Fruit fly (Drosophila melanogaster) whole organism, embryonic: ENCODE measurements around the gene Nulp1.

Source experiments
- Abd-B ChIP-seq: fragments of 200-800 bp; sonication (Bioruptor generic); optimal IDR thresholded peaks from 2 replicates; lab custom pipeline; 2018; ENCODE audit warnings: missing biosample characterization, mild to moderate bottlenecking, missing genetic modification characterization, moderate library complexity
- Asciz ChIP-seq: fragments of 200-800 bp; sonication (Bioruptor generic); optimal IDR thresholded peaks from 2 replicates; lab custom pipeline; 2017; ENCODE audit warnings: missing biosample characterization, mild to moderate bottlenecking, missing genetic modification characterization, missing genetic modification reagents
- B-H1 ChIP-seq: fragments of 200-800 bp; sonication (Bioruptor generic); IDR thresholded peaks from 3 replicates; pipeline ENCODE4 v1.3.6; 2022; ENCODE audit warnings: missing biosample characterization, missing genetic modification characterization
- BtbVII ChIP-seq: fragments of 200-800 bp; sonication (Bioruptor generic); optimal IDR thresholded peaks from 3 replicates; lab custom pipeline; 2017; ENCODE audit warnings: missing biosample characterization, mild to moderate bottlenecking, missing genetic modification characterization
- C15 ChIP-seq: fragments of 200-800 bp; sonication (Bioruptor generic); IDR thresholded peaks from 3 replicates; pipeline ENCODE4 v1.3.6; 2022; ENCODE audit warnings: missing biosample characterization, missing genetic modification characterization
- CG10209 ChIP-seq: fragments of 200-800 bp; sonication (Bioruptor generic); optimal IDR thresholded peaks from 3 replicates; lab custom pipeline; 2017; ENCODE audit warnings: missing biosample characterization, mild to moderate bottlenecking, missing genetic modification characterization, missing genetic modification reagents
- CG10654 ChIP-seq: fragments of 200-800 bp; sonication (Bioruptor generic); optimal IDR thresholded peaks from 2 replicates; lab custom pipeline; 2016; ENCODE audit warnings: missing biosample characterization, missing genetic modification characterization
- CG13624 ChIP-seq: fragments of 200-800 bp; sonication (Bioruptor generic); optimal IDR thresholded peaks from 2 replicates; lab custom pipeline; 2016; ENCODE audit warnings: missing biosample characterization, missing genetic modification characterization
- CG14710 ChIP-seq: fragments of 200-800 bp; sonication (Bioruptor generic); optimal IDR thresholded peaks from 3 replicates; lab custom pipeline; 2019; ENCODE audit warnings: missing biosample characterization, mild to moderate bottlenecking, missing genetic modification characterization, moderate library complexity
- CG16863 ChIP-seq: fragments of 200-800 bp; sonication (Bioruptor generic); optimal IDR thresholded peaks from 3 replicates; lab custom pipeline; 2016; ENCODE audit warnings: missing biosample characterization, missing genetic modification characterization
- CG17361 ChIP-seq: fragments of 200-800 bp; sonication (Bioruptor generic); IDR thresholded peaks from 3 replicates; pipeline ENCODE4 v1.3.6; 2022; ENCODE audit warnings: missing biosample characterization, missing genetic modification characterization
- CG17802 ChIP-seq: fragments of 200-800 bp; sonication (Bioruptor generic); optimal IDR thresholded peaks from 2 replicates; lab custom pipeline; 2018; ENCODE audit warnings: missing biosample characterization, mild to moderate bottlenecking, missing genetic modification characterization, moderate library complexity
- CG18262 ChIP-seq: fragments of 200-800 bp; optimal IDR thresholded peaks from 3 replicates; lab custom pipeline; 2019; ENCODE audit warnings: missing biosample characterization, mild to moderate bottlenecking, missing genetic modification characterization, moderate library complexity
- CG18764 ChIP-seq: fragments of 200-800 bp; sonication (Bioruptor generic); optimal IDR thresholded peaks from 3 replicates; lab custom pipeline; 2016; ENCODE audit warnings: missing biosample characterization, missing genetic modification characterization
- CG2116 ChIP-seq: fragments of 200-800 bp; sonication (Bioruptor generic); optimal IDR thresholded peaks from 3 replicates; lab custom pipeline; 2018; ENCODE audit warnings: missing biosample characterization, mild to moderate bottlenecking, missing genetic modification characterization
- CG3065 ChIP-seq: fragments of 200-800 bp; sonication (Bioruptor generic); optimal IDR thresholded peaks from 2 replicates; lab custom pipeline; 2016; ENCODE audit warnings: missing biosample characterization, missing genetic modification characterization
- CG31224 ChIP-seq: fragments of 200-800 bp; sonication (Bioruptor generic); IDR thresholded peaks from 2 replicates; pipeline ENCODE4 v1.3.6; 2022; ENCODE audit warnings: missing biosample characterization, missing genetic modification characterization
- CG32532 ChIP-seq: fragments of 200-800 bp; sonication (Bioruptor generic); IDR thresholded peaks from 2 replicates; pipeline ENCODE4 v1.3.6; 2022; ENCODE audit warnings: missing biosample characterization, missing genetic modification characterization
- CG4404 ChIP-seq: fragments of 200-800 bp; sonication (Bioruptor generic); IDR thresholded peaks from 2 replicates; pipeline ENCODE4 v1.3.6; 2022; ENCODE audit warnings: missing biosample characterization, missing genetic modification characterization
- CG5953 ChIP-seq: fragments of 200-800 bp; sonication (Bioruptor generic); IDR thresholded peaks from 2 replicates; pipeline ENCODE4 v1.3.6; 2022; ENCODE audit warnings: missing biosample characterization, missing genetic modification characterization
- CG6175 ChIP-seq: fragments of 200-800 bp; sonication (Bioruptor generic); IDR thresholded peaks from 3 replicates; pipeline ENCODE4 v1.3.6; 2022; ENCODE audit warnings: missing biosample characterization, missing genetic modification characterization
- CG7357 ChIP-seq: fragments of 200-800 bp; sonication (Bioruptor generic); IDR thresholded peaks from 3 replicates; pipeline ENCODE4 v1.3.6; 2022; ENCODE audit warnings: missing biosample characterization, missing genetic modification characterization
- CG7839 ChIP-seq: fragments of 200-800 bp; sonication (Bioruptor generic); optimal IDR thresholded peaks from 3 replicates; lab custom pipeline; 2018; ENCODE audit warnings: missing biosample characterization, mild to moderate bottlenecking, missing genetic modification characterization, moderate library complexity
- CG8089 ChIP-seq: fragments of 200-800 bp; sonication (Bioruptor generic); optimal IDR thresholded peaks from 3 replicates; lab custom pipeline; 2016; ENCODE audit warnings: missing biosample characterization, missing genetic modification characterization
- CG8388 ChIP-seq: fragments of 200-800 bp; sonication (Bioruptor generic); optimal IDR thresholded peaks from 2 replicates; lab custom pipeline; 2019; ENCODE audit warnings: missing biosample characterization, mild to moderate bottlenecking, missing genetic modification characterization, moderate library complexity
- CG9727 ChIP-seq: fragments of 200-800 bp; sonication (Bioruptor generic); optimal IDR thresholded peaks from 3 replicates; lab custom pipeline; 2017; ENCODE audit warnings: missing biosample characterization, mild to moderate bottlenecking, missing genetic modification characterization
- Eip74EF ChIP-seq, 2 experiments: fragments of 200-800 bp in 1 of 2; fragments of >200 bp in 1 of 2; sonication (Bioruptor generic) in 1 of 2; optimal IDR thresholded peaks; 2 replicates each; lab custom pipeline; 2017 to 2019; ENCODE audit warnings: missing biosample characterization in 2 of 2, missing genetic modification characterization in 2 of 2, mild to moderate bottlenecking in 1 of 2, moderate library complexity in 1 of 2
- Hr3 ChIP-seq: fragments of 200-800 bp; sonication (Bioruptor generic); optimal IDR thresholded peaks from 3 replicates; lab custom pipeline; 2016; ENCODE audit warnings: missing biosample characterization, missing genetic modification characterization
- MBD-R2 ChIP-seq: fragments of 200-800 bp; sonication (Bioruptor generic); IDR thresholded peaks from 2 replicates; pipeline ENCODE4 v1.3.6; 2022; ENCODE audit warnings: missing biosample characterization, missing genetic modification characterization
- MESR4 ChIP-seq: fragments of 200-800 bp; sonication (Bioruptor generic); optimal IDR thresholded peaks from 2 replicates; lab custom pipeline; 2018; ENCODE audit warnings: missing biosample characterization, mild to moderate bottlenecking, missing genetic modification characterization, moderate library complexity
- Max ChIP-seq: fragments of 200-800 bp; sonication (Bioruptor generic); optimal IDR thresholded peaks from 2 replicates; lab custom pipeline; 2016; ENCODE audit warnings: missing biosample characterization, mild to moderate bottlenecking, missing genetic modification characterization
- Med ChIP-seq: fragments of 200-800 bp; sonication (Bioruptor generic); peaks from one replicate; lab custom pipeline; 2016; ENCODE audit warnings: missing biosample characterization, missing genetic modification characterization, mild to moderate bottlenecking, inconsistent platforms, moderate library complexity
- Nf-YB ChIP-seq: fragments of 200-800 bp; sonication (Bioruptor generic); optimal IDR thresholded peaks from 3 replicates; lab custom pipeline; 2019; ENCODE audit warnings: missing biosample characterization, mild to moderate bottlenecking, missing genetic modification characterization, moderate library complexity
- Rx ChIP-seq: fragments of 200-800 bp; sonication (Bioruptor generic); IDR thresholded peaks from 2 replicates; pipeline ENCODE4 v1.3.6; 2022; ENCODE audit warnings: missing biosample characterization, missing genetic modification characterization
- Scr ChIP-seq: fragments of 200-800 bp; sonication (Bioruptor generic); IDR thresholded peaks from 2 replicates; pipeline ENCODE4 v1.3.6; 2022; ENCODE audit warnings: missing biosample characterization, missing genetic modification characterization; ENCODE audit not compliant: partially characterized antibody
- Spps ChIP-seq: fragments of 200-800 bp; sonication (Bioruptor generic); optimal IDR thresholded peaks from 2 replicates; lab custom pipeline; 2018; ENCODE audit warnings: missing biosample characterization, mild to moderate bottlenecking, missing genetic modification characterization
- Vsx1 ChIP-seq: fragments of 200-800 bp; sonication (Bioruptor generic); optimal IDR thresholded peaks from 2 replicates; lab custom pipeline; 2017; ENCODE audit warnings: missing biosample characterization, mild to moderate bottlenecking, missing genetic modification characterization, missing genetic modification reagents
- Xbp1 ChIP-seq: fragments of 200-800 bp; sonication (Bioruptor generic); optimal IDR thresholded peaks from 3 replicates; lab custom pipeline; 2016; ENCODE audit warnings: missing biosample characterization, mild to moderate bottlenecking, missing genetic modification characterization
- Xrp1 ChIP-seq: fragments of 200-800 bp; sonication (Bioruptor generic); IDR thresholded peaks from 2 replicates; pipeline ENCODE4 v1.3.6; 2022; ENCODE audit warnings: missing biosample characterization, missing genetic modification characterization
- ara ChIP-seq: fragments of 200-800 bp; sonication (Bioruptor generic); IDR thresholded peaks from 2 replicates; pipeline ENCODE4 v1.3.6; 2022; ENCODE audit warnings: missing biosample characterization, missing genetic modification characterization
- cg ChIP-seq: fragments of 200-800 bp; sonication (Bioruptor generic); optimal IDR thresholded peaks from 3 replicates; lab custom pipeline; 2019; ENCODE audit warnings: missing biosample characterization, mild to moderate bottlenecking, missing genetic modification characterization, moderate library complexity
- emc ChIP-seq: fragments of 200-800 bp; sonication (Bioruptor generic); optimal IDR thresholded peaks from 2 replicates; lab custom pipeline; 2016; ENCODE audit warnings: missing biosample characterization, missing genetic modification characterization
- eve ChIP-seq, 2 experiments: fragments of >200 bp; optimal IDR thresholded peaks; 2 replicates each; lab custom pipeline; 2017; ENCODE audit warnings: missing biosample characterization in 2 of 2, missing genetic modification characterization in 2 of 2
- fd96Cb ChIP-seq: fragments of 200-800 bp; sonication (Bioruptor generic); optimal IDR thresholded peaks from 2 replicates; lab custom pipeline; 2018; ENCODE audit warnings: missing biosample characterization, mild to moderate bottlenecking, missing genetic modification characterization, moderate library complexity
- jigr1 ChIP-seq: fragments of 200-800 bp; sonication (Bioruptor generic); IDR thresholded peaks from 3 replicates; pipeline ENCODE4 v1.3.6; 2022; ENCODE audit warnings: missing biosample characterization, missing genetic modification characterization
- row ChIP-seq: fragments of 200-800 bp; sonication (Bioruptor generic); IDR thresholded peaks from 3 replicates; pipeline ENCODE4 v1.3.6; 2022; ENCODE audit warnings: missing biosample characterization, missing genetic modification characterization
- sens-2 ChIP-seq: fragments of 200-800 bp; sonication (Bioruptor generic); IDR thresholded peaks from 2 replicates; pipeline ENCODE4 v1.3.6; 2022; ENCODE audit warnings: missing biosample characterization, missing genetic modification characterization
- sob ChIP-seq: fragments of 200-800 bp; sonication (Bioruptor generic); IDR thresholded peaks from 2 replicates; pipeline ENCODE4 v1.3.6; 2022; ENCODE audit warnings: missing biosample characterization, missing genetic modification characterization
- usp ChIP-seq: fragments of >200 bp; optimal IDR thresholded peaks from 2 replicates; lab custom pipeline; 2017; ENCODE audit warnings: missing biosample characterization, missing genetic modification characterization
- z ChIP-seq: fragments of 200-800 bp; sonication (Bioruptor generic); IDR thresholded peaks from 3 replicates; pipeline ENCODE4 v1.3.6; 2022; ENCODE audit warnings: missing biosample characterization, missing genetic modification characterization

Nulp1 gene

dm6 chr3L:8072720-8073119 lies 37.4 kb upstream of the Nulp1 start (continued):
- peak; percentile 74 for TF ChIP-seq Xrp1 (GFP tag; lab: Robert Waterston, UW)
- TF ChIP-seq Nf-YB (GFP tag; lab: Kevin White, UChicago), result no peak
- TF ChIP-seq CG10654 (GFP tag; lab: Kevin White, UChicago), result peak; percentile 60
- TF ChIP-seq Med (GFP tag; lab: Kevin White, UChicago), result peak; percentile 95
- TF ChIP-seq Asciz (GFP tag; lab: Kevin White, UChicago), result peak; percentile 77
- peak; percentile 43 for TF ChIP-seq Max (GFP tag; lab: Kevin White, UChicago)
- peak in 1 of 2 experiments; percentile 69 for TF ChIP-seq Eip74EF (GFP tag; optimal IDR thresholded peaks at IDR 0.05; lab: Kevin White, UChicago)
- peak; percentile 81 for TF ChIP-seq CG17361 (GFP tag; lab: Robert Waterston, UW)
- TF ChIP-seq Spps (tag; lab: Kevin White, UChicago), result peak; percentile 52
- peak; percentile 65 for TF ChIP-seq CG13624
- TF ChIP-seq MESR4 (GFP tag; lab: Kevin White, UChicago), result no peak
- TF ChIP-seq CG16863 (GFP tag; lab: Kevin White, UChicago), result no peak
- TF ChIP-seq usp, result no peak
- TF ChIP-seq ara (GFP tag; lab: Robert Waterston, UW), result peak; percentile 72
- peak; percentile 23; the same call in 1 of the 2 replicates for TF ChIP-seq CG4404
- no peak for TF ChIP-seq CG8089 (GFP tag; lab: Kevin White, UChicago)
- TF ChIP-seq CG18262 (tag; lab: Kevin White, UChicago), result peak; percentile 79
- peak; percentile 69 for TF ChIP-seq fd96Cb (tag; lab: Kevin White, UChicago)
- peak; percentile 67 for TF ChIP-seq CG9727 (GFP tag; lab: Kevin White, UChicago)
- peak in 1 of 2 experiments; percentile 54 for TF ChIP-seq eve (GFP tag; optimal IDR thresholded peaks at IDR 0.05; lab: Kevin White, UChicago)
- peak; percentile 32; the same call in 1 of the 2 replicates for TF ChIP-seq CG5953 (GFP tag; lab: Robert Waterston, UW)
- TF ChIP-seq sob (GFP tag; lab: Robert Waterston, UW), result peak; percentile 52; the same call in 1 of the 2 replicates
- no peak for TF ChIP-seq Vsx1
- TF ChIP-seq row (GFP tag; lab: Robert Waterston, UW), result peak; percentile 70
- TF ChIP-seq CG6175, result 0 out of 3 replicates have a peak, but pooled peaks have one; percentile 45
- peak; percentile 63 for TF ChIP-seq Abd-B (GFP tag; lab: Kevin White, UChicago)
- TF ChIP-seq B-H1 (GFP tag; lab: Robert Waterston, UW), result peak; percentile 50; the same call in 1 of the 3 replicates
- TF ChIP-seq CG7839 (tag; lab: Kevin White, UChicago), result peak; percentile 81
- peak; percentile 67 for TF ChIP-seq CG18764 (GFP tag; lab: Kevin White, UChicago)
- TF ChIP-seq CG32532, result peak; percentile 81
- TF ChIP-seq CG31224 (GFP tag; lab: Robert Waterston, UW), result no peak
- TF ChIP-seq sens-2 (GFP tag; lab: Robert Waterston, UW), result peak; percentile 22; the same call in 1 of the 2 replicates
- TF ChIP-seq Scr (GFP tag; lab: Robert Waterston, UW), result no peak
- no peak for TF ChIP-seq cg
- TF ChIP-seq CG17802, result peak; percentile 57
- no peak for TF ChIP-seq CG3065 (GFP tag; lab: Kevin White, UChicago)
- 0 out of 3 replicates have a peak, but pooled peaks have one; percentile 42 for TF ChIP-seq jigr1
- TF ChIP-seq CG2116 (GFP tag; lab: Kevin White, UChicago), result no peak
- peak; percentile 64 for TF ChIP-seq CG14710 (tag; lab: Kevin White, UChicago)
- TF ChIP-seq Rx (GFP tag; lab: Robert Waterston, UW), result peak; percentile 54
- TF ChIP-seq z, result 0 out of 3 replicates have a peak, but pooled peaks have one; percentile 24
- TF ChIP-seq MBD-R2 (GFP tag; lab: Robert Waterston, UW), result peak; percentile 32; the same call in 1 of the 2 replicates
- TF ChIP-seq Hr3 (GFP tag; lab: Kevin White, UChicago), result peak; percentile 10
- TF ChIP-seq emc (GFP tag; lab: Kevin White, UChicago), result no peak
- peak; percentile 52; the same call in 1 of the 3 replicates for TF ChIP-seq C15
- peak; percentile 16 for TF ChIP-seq CG8388 (GFP tag; lab: Kevin White, UChicago)
- 0 out of 3 replicates have a peak, but pooled peaks have one; percentile 33 for TF ChIP-seq CG7357 (GFP tag; lab: Robert Waterston, UW)
- peak; percentile 68 for TF ChIP-seq BtbVII (GFP tag; lab: Kevin White, UChicago)
- peak; percentile 18 for TF ChIP-seq Xbp1 (GFP tag; lab: Kevin White, UChicago)
- TF ChIP-seq CG10209 (GFP tag; lab: Kevin White, UChicago), result peak; percentile 17
